Worm (Caenorhabditis elegans): Measurements from ENCODE around the gene dhhc-10.

ce11 chrX:4682616-4683015, 24.4 kb upstream of the dhhc-10 start, which contains the start of gene K02G10.15:
- TF ChIP-seq cog-1 (tag; optimal IDR thresholded peaks at IDR 0.05) (no peak), klf-2 (GFP tag; conservative IDR thresholded peaks at IDR 0.05) (no peak), med-1 (GFP tag; optimal IDR thresholded peaks at IDR 0.05; ENCODE audit: insufficient read depth) (no peak), ref-1 (GFP tag; conservative IDR thresholded peaks at IDR 0.05) (no peak), tab-1 (GFP tag; IDR thresholded peaks at IDR 0.05) (no peak)

Measured in whole organism, midembryonic.